Worm (Caenorhabditis elegans): ENCODE measurements around the gene slc-25A18.1.
"Not testable (repeated sequence)": the region's sequence is repeated elsewhere in the genome, so short reads cannot be mapped to it uniquely, and the experiment has no call there.

Gene slc-25A18.1

DNA sequence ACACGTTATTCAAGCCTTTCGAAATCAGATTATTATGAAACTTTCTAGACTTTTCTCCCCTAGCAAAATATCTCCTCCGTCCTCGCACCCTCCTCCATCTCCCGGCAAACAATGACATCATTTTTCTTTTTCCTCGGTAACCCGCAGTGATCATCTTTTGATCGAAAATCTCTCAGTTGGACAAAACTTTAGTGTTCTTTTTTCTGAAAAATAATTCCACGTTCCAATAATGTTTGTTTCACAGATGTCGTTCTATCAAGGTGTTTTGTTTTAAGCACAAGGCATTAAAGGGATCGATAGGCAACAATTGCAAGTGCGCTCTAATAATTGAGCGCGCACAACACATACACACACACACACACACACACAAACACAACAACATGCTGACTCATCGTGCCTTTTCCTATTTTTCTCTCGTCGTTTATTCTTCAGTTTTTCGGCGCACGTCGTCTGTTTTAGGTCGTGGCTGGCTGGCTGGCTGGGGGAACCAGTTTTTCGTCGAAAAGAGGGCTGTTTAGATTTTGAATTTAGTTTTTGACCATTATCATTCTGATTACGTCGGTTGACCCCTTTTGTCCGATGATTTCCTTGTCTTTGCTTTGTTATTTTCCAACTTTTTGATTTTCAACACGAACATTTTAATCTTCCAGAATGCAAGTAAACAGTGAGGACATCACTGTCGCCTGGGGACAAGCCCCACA lies 28.1 kb downstream of the slc-25A18.1 start, which contains the start of gene F20D1.3:
Gene F20D1.3 (plus strand): TSS at position 651 of the 701 bp plus-strand sequence.
- TF ChIP-seq unc-62 (GFP tag; optimal IDR thresholded peaks at IDR 0.05) = no peak

- TF ChIP-seq unc-62 (GFP tag; optimal IDR thresholded peaks at IDR 0.05) = no peak
Observed at ce11 chrX:14973085-14973484, 30.7 kb downstream of the slc-25A18.1 start.

DNA sequence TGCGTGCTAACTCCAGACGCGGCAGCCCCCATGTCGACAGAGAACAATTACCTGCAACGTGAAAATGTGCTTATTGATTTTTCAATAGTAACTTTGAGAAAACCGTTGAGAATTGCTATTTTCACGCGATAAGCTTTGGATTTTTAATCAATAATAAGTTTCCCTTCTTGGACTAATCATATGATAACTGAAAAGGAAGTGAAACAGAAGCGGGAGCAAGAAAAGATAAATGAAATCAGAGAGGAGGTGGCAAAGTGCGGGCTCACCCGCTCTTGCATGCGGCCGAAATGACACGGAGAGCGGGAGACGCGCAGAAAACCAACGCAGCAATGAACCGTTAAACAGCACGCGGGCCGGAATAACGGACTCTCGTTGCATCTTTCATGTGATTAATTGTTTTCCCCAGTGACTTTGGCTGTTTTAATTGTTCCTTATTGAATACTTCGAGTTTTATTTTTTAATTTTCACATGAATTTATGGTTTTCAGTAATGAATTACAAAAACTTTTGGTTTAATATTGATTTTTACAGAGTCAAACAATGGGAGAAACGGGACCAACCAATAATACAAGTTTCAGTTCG lies 33.4 kb downstream of the slc-25A18.1 start, which contains the start of the genes flwr-1 and tbc-1:
Gene flwr-1 (minus strand): TSS at position 51 of the 581 bp plus-strand sequence.
Gene tbc-1 (plus strand): TSS at position 531 of the 581 bp plus-strand sequence.
- no peak for TF ChIP-seq unc-62 (GFP tag; optimal IDR thresholded peaks at IDR 0.05)

DNA sequence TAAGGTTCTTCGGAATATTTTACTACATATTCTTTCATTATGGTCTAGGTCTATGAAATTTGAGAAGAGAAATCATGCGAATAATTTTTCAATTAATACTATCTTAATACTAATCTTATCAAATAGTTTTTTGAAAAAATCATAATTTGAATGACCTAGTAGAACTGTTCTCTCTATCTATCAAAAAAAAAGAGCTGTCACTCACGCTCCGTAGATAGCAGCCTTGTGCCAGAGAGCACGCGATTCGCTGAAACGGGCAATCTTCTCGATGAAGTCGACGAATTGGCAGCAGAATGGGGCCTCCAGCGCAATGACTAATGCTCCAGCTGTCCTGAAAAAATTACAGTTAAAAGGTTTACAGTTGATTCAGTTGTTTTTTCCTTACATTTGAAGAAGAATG lies 34.1 kb downstream of the slc-25A18.1 start:
- no peak for TF ChIP-seq unc-62 (GFP tag; optimal IDR thresholded peaks at IDR 0.05)

DNA sequence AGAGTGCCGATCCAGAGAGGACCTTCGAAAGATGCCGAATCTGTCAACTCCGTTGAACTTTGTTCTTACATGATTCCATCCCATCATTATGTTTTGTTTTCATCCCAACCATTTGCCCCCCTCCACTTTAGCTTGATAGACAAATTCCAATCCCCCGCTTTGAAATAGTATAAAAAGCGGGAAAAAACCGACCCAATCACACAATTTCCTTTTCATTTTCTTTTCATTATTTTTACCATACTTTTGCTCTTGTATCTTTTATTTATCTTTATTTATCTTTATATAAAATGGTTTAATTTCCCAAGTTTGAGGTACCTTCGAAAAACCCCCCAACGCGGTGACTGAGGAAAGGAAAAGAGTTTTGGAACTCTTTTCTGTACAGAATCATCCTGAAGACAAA lies 37.2 kb downstream of the slc-25A18.1 start, which contains the start of gene F20D1.22:
Gene F20D1.22 (plus strand): TSS at position 301 of the 400 bp plus-strand sequence.
- TF ChIP-seq unc-62 (GFP tag; optimal IDR thresholded peaks at IDR 0.05) = not testable (repeated sequence)

- no peak for TF ChIP-seq unc-62 (GFP tag; optimal IDR thresholded peaks at IDR 0.05)
Observed at ce11 chrX:14965761-14966160, 38.0 kb downstream of the slc-25A18.1 start, which contains the start of gene F45B8.5. F45B8.5 (plus strand) TSS chrX:14966061.

ce11 chrX:14964253-14964652 lies 39.5 kb downstream of the slc-25A18.1 start, which contains the start of gene rgs-11:
rgs-11 (plus strand) TSS chrX:14964553.
- no peak for TF ChIP-seq unc-62 (GFP tag; optimal IDR thresholded peaks at IDR 0.05)

ce11 chrX:14962456-14962855 lies 41.3 kb downstream of the slc-25A18.1 start, which contains the start of gene rgs-10:
rgs-10 (plus strand) TSS chrX:14962756.
- no peak for TF ChIP-seq unc-62 (GFP tag; optimal IDR thresholded peaks at IDR 0.05)

DNA sequence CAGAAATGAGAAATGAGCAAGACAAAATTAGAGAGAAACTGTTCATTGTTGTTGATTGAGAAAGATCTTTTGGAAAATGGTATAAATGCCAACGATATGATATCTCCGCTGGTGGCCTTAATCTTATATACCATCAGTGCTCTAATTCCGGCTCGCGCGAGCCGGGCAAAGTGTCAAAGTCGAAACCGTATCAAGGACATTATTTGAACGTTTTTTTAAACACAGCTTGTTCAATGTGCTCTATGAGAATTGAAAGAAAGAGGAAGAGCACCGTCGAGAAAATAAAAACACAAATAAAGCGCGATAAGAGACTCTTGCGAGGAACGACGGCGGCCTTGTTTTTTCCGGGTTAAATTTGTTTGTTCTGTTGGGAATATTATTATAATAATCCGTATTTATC lies 42.3 kb downstream of the slc-25A18.1 start, which contains the start of gene idpp-3:
Gene idpp-3 (minus strand): TSS at position 101 of the 400 bp plus-strand sequence.
- TF ChIP-seq unc-62 (GFP tag; optimal IDR thresholded peaks at IDR 0.05) = no peak

DNA sequence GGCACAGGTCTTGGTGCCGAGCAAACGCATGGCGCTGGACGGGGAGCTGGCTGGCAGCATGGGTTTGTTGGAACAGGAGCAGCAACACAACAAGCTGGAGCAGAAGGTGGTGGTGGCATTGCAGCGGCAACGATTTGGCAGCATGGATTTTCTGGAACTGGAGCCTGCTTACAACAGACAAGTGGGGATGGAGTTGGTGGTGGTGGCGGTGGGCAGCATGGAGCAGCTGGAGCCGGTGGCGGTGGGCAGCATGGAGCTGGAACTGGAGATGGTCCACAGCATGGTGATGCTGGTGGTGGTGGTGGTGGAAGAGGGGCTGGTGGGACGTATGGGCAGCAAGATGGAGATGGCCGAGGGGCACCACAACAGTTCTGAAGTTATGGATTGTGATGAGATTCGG lies 42.9 kb downstream of the slc-25A18.1 start:
- TF ChIP-seq unc-62 (GFP tag; optimal IDR thresholded peaks at IDR 0.05) = no peak

- TF ChIP-seq unc-62 (GFP tag; optimal IDR thresholded peaks at IDR 0.05) = no peak
Observed at ce11 chrX:14959393-14960073, 44.2 kb downstream of the slc-25A18.1 start.

- no peak for TF ChIP-seq unc-62 (GFP tag; optimal IDR thresholded peaks at IDR 0.05)
Observed at ce11 chrX:14958401-14958800, 45.3 kb downstream of the slc-25A18.1 start.

- no peak for TF ChIP-seq unc-62 (GFP tag; optimal IDR thresholded peaks at IDR 0.05)
Observed at ce11 chrX:14957176-14957575, 46.6 kb downstream of the slc-25A18.1 start.

DNA sequence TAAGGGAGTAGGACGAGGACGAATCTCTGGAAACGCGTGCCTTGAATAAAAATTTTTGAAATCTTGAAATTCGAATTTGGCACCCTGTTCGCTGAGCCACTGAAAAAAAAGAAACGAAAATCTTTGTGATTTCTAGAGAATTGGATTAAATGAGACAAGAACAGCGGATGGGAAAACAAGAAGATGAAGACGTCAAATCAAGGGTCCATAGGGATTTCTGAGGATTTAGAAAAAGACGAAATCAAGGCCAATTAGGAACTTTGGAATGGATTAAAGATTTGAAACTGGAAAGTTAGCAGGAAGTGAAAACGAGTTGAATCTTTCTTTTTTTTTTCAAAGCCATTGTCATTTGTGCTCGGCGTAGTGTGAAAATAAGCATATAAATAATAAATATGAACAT lies 49.2 kb downstream of the slc-25A18.1 start, which contains the start of gene pag-3:
Gene pag-3 (minus strand): TSS at position 101 of the 400 bp plus-strand sequence.
- no peak for TF ChIP-seq unc-62 (GFP tag; optimal IDR thresholded peaks at IDR 0.05)

Data from whole organism, dauer.